Worm (Caenorhabditis elegans) whole organism, L2 larva: Measurements from ENCODE around the gene nhr-44.

Experiments
- C34F6.9 ChIP-seq: fragments of 150-350 bp; optimal IDR thresholded peaks from 2 replicates; lab custom pipeline; 2014; ENCODE audit warnings: missing biosample characterization, missing genetic modification characterization
- ZK546.5 ChIP-seq: sonication (generic microtip); optimal IDR thresholded peaks from 2 replicates; lab custom pipeline; 2017; ENCODE audit warnings: missing biosample characterization, missing genetic modification characterization
- aly-2 ChIP-seq: fragments of 150-350 bp; optimal IDR thresholded peaks from 2 replicates; lab custom pipeline; 2014; ENCODE audit warnings: missing biosample characterization, missing genetic modification characterization
- ama-1 ChIP-seq: fragments of 150-350 bp; optimal IDR thresholded peaks from 2 replicates; lab custom pipeline; 2018; ENCODE audit warnings: inconsistent platforms
- blmp-1 ChIP-seq: sonication (generic microtip); optimal IDR thresholded peaks from 2 replicates; lab custom pipeline; 2017; ENCODE audit warnings: missing genetic modification characterization, mild to moderate bottlenecking, missing compliant biosample characterization, antibody characterized with exemption, moderate library complexity; ENCODE audit not compliant: insufficient read depth
- ceh-16 ChIP-seq: fragments of 150-350 bp; optimal IDR thresholded peaks from 2 replicates; lab custom pipeline; 2014; ENCODE audit warnings: missing biosample characterization, missing genetic modification characterization
- ceh-82 ChIP-seq: fragments of 150-350 bp; optimal IDR thresholded peaks from 2 replicates; lab custom pipeline; 2014; ENCODE audit warnings: missing biosample characterization, missing genetic modification characterization
- crh-2 ChIP-seq: sonication (generic microtip); optimal IDR thresholded peaks from 2 replicates; lab custom pipeline; 2017; ENCODE audit warnings: missing biosample characterization, missing genetic modification characterization
- elt-1 ChIP-seq: fragments of 150-350 bp; optimal IDR thresholded peaks from 2 replicates; lab custom pipeline; 2014; ENCODE audit warnings: missing biosample characterization, missing genetic modification characterization
- elt-3 ChIP-seq: sonication (generic microtip); optimal IDR thresholded peaks from 2 replicates; lab custom pipeline; 2017; ENCODE audit warnings: missing biosample characterization, missing genetic modification characterization
- fos-1 ChIP-seq: fragments of 150-350 bp; optimal IDR thresholded peaks from 2 replicates; lab custom pipeline; 2014; ENCODE audit warnings: missing biosample characterization, missing genetic modification characterization
- gmeb-1 ChIP-seq: fragments of 150-350 bp; optimal IDR thresholded peaks from 2 replicates; lab custom pipeline; 2014; ENCODE audit warnings: missing biosample characterization, missing genetic modification characterization
- lin-11 ChIP-seq: fragments of 150-350 bp; sonication (generic microtip); optimal IDR thresholded peaks from 2 replicates; lab custom pipeline; 2014; ENCODE audit warnings: missing biosample characterization, missing genetic modification characterization, inconsistent platforms, mixed read lengths
- lin-13 ChIP-seq: fragments of 150-350 bp; optimal IDR thresholded peaks from 2 replicates; lab custom pipeline; 2014; ENCODE audit warnings: missing biosample characterization, missing genetic modification reagents, missing genetic modification characterization
- lin-39 ChIP-seq: fragments of 150-350 bp; optimal IDR thresholded peaks from 2 replicates; lab custom pipeline; 2014; ENCODE audit warnings: missing biosample characterization, missing genetic modification reagents, missing genetic modification characterization
- lsy-2 ChIP-seq, 2 experiments: fragments of 150-350 bp in 1 of 2; sonication (generic microtip) in 1 of 2; optimal IDR thresholded peaks; 2 replicates each; lab custom pipeline; 2014 to 2017; ENCODE audit warnings: missing biosample characterization in 2 of 2, missing genetic modification characterization in 2 of 2
- mab-5 ChIP-seq: fragments of 150-350 bp; optimal IDR thresholded peaks from 2 replicates; lab custom pipeline; 2014; ENCODE audit warnings: missing biosample characterization, missing genetic modification characterization
- mbf-1 ChIP-seq: sonication (generic microtip); optimal IDR thresholded peaks from 2 replicates; lab custom pipeline; 2017; ENCODE audit warnings: missing biosample characterization, missing genetic modification characterization
- mdl-1 ChIP-seq, 2 experiments: fragments of 150-350 bp in 1 of 2; sonication (generic microtip) in 1 of 2; optimal IDR thresholded peaks; 2 replicates each; lab custom pipeline; 2017; ENCODE audit warnings: missing biosample characterization in 2 of 2, missing genetic modification characterization in 2 of 2
- nhr-11 ChIP-seq: fragments of 150-350 bp; optimal IDR thresholded peaks from 2 replicates; lab custom pipeline; 2014; ENCODE audit warnings: missing biosample characterization, missing genetic modification characterization
- nhr-12 ChIP-seq: fragments of 150-350 bp; optimal IDR thresholded peaks from 2 replicates; lab custom pipeline; 2014; ENCODE audit warnings: missing biosample characterization, missing genetic modification characterization
- nhr-21 ChIP-seq: fragments of 150-350 bp; optimal IDR thresholded peaks from 2 replicates; lab custom pipeline; 2014; ENCODE audit warnings: missing biosample characterization, missing genetic modification characterization
- nhr-23 ChIP-seq: fragments of 150-350 bp; optimal IDR thresholded peaks from 2 replicates; lab custom pipeline; 2014; ENCODE audit warnings: missing biosample characterization, missing genetic modification reagents, missing genetic modification characterization
- nhr-237 ChIP-seq: fragments of 150-350 bp; optimal IDR thresholded peaks from 2 replicates; lab custom pipeline; 2014; ENCODE audit warnings: missing biosample characterization, missing genetic modification characterization
- nhr-25 ChIP-seq: fragments of 150-350 bp; sonication (generic microtip); optimal IDR thresholded peaks from 3 replicates; lab custom pipeline; 2014; ENCODE audit warnings: missing biosample characterization, missing genetic modification characterization
- nhr-6 ChIP-seq: fragments of 150-350 bp; optimal IDR thresholded peaks from 2 replicates; lab custom pipeline; 2014; ENCODE audit warnings: missing biosample characterization, missing genetic modification characterization
- peb-1 ChIP-seq: fragments of 150-350 bp; optimal IDR thresholded peaks from 2 replicates; lab custom pipeline; 2014; ENCODE audit warnings: missing biosample characterization, missing genetic modification characterization
- sem-4 ChIP-seq: fragments of 150-350 bp; optimal IDR thresholded peaks from 2 replicates; lab custom pipeline; 2014; ENCODE audit warnings: missing biosample characterization, missing genetic modification reagents, missing genetic modification characterization
- skn-1 ChIP-seq: sonication (generic microtip); optimal IDR thresholded peaks from 2 replicates; lab custom pipeline; 2017; ENCODE audit warnings: missing biosample characterization, missing genetic modification characterization
- sma-3 ChIP-seq: sonication (generic microtip); optimal IDR thresholded peaks from 2 replicates; lab custom pipeline; 2016; ENCODE audit warnings: missing genetic modification reagents, missing genetic modification characterization, missing compliant biosample characterization
- sma-9 ChIP-seq, 2 experiments: fragments of 150-350 bp in 1 of 2; sonication (generic microtip) in 1 of 2; optimal IDR thresholded peaks; 2 replicates each; lab custom pipeline; 2014 to 2016; ENCODE audit warnings: missing genetic modification characterization in 2 of 2, mild to moderate bottlenecking in 1 of 2, missing biosample characterization in 1 of 2, missing compliant biosample characterization in 1 of 2, missing genetic modification reagents in 1 of 2, moderate library complexity in 1 of 2
- unc-39 ChIP-seq: fragments of 150-350 bp; optimal IDR thresholded peaks from 2 replicates; lab custom pipeline; 2014; ENCODE audit warnings: missing biosample characterization, missing genetic modification characterization
- unc-55 ChIP-seq: fragments of 150-350 bp; sonication (generic microtip); optimal IDR thresholded peaks from 3 replicates; lab custom pipeline; 2014; ENCODE audit warnings: missing biosample characterization, missing genetic modification reagents, missing genetic modification characterization
- unc-62 ChIP-seq: fragments of 150-350 bp; optimal IDR thresholded peaks from 2 replicates; lab custom pipeline; 2014; ENCODE audit warnings: missing biosample characterization, missing genetic modification reagents, missing genetic modification characterization
- ztf-1 ChIP-seq: fragments of 200-800 bp; sonication (Bioruptor generic); conservative IDR thresholded peaks from 2 replicates; pipeline ENCODE4 v1.3.6; 2022; ENCODE audit warnings: missing genetic modification characterization, missing compliant biosample characterization
- ztf-11 ChIP-seq: sonication (generic microtip); optimal IDR thresholded peaks from 2 replicates; lab custom pipeline; 2017; ENCODE audit warnings: missing biosample characterization, missing genetic modification characterization
- ztf-4 ChIP-seq: fragments of 150-350 bp; optimal IDR thresholded peaks from 2 replicates; lab custom pipeline; 2014; ENCODE audit warnings: missing biosample characterization, missing genetic modification characterization

The nhr-44 gene

DNA sequence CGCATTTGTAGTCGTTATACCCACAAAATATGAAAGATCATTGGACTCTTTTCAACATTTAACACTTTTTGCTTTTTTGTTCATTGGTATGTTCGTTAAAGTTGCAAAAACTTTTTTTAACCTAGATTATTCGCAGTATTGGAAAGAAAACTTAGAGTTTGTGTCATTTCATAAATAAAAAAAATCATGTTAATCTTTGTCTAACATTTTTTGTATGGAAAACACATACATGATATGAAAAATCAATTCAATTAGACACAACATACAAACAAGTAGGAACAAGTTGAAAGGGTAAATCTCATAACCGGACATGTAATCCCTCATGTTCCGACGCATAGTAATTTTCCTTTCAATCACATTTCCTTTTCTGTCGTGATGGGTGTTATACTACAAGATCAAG lies 37.3 kb upstream of the nhr-44 start, which contains the start of gene F59E11.2:
TSS of gene F59E11.2 (plus strand) at position 301 of the 400 bp plus-strand sequence.
- no peak for TF ChIP-seq lin-39
- TF ChIP-seq nhr-21 (tag; lab: Kevin White, UChicago) = no peak
- no peak for TF ChIP-seq ama-1
- no peak for TF ChIP-seq nhr-11 (tag; lab: Kevin White, UChicago)
- TF ChIP-seq aly-2 (tag; lab: Kevin White, UChicago) = no peak
- TF ChIP-seq elt-1 (tag; lab: Kevin White, UChicago) = no peak
- TF ChIP-seq unc-62 (GFP tag; lab: Kevin White, UChicago) = no peak
- no peak for TF ChIP-seq ztf-4 (tag; lab: Kevin White, UChicago)
- TF ChIP-seq nhr-23 (tag; lab: Kevin White, UChicago) = no peak
- TF ChIP-seq ztf-1 (GFP tag; lab: Robert Waterston, UW) = no peak
- no peak for TF ChIP-seq nhr-12 (tag; lab: Kevin White, UChicago)
- no peak for TF ChIP-seq lsy-2 (tag; optimal IDR thresholded peaks at IDR 0.05; lab: Kevin White, UChicago)
- TF ChIP-seq mbf-1 = no peak
- no peak for TF ChIP-seq nhr-237 (tag; lab: Kevin White, UChicago)

- peak; percentile 35 for TF ChIP-seq nhr-25
- no peak for TF ChIP-seq ZK546.5 (tag; lab: Kevin White, UChicago)
Observed at ce11 chrV:8994801-8995200, 30.9 kb upstream of the nhr-44 start, which contains the start of gene F59E11.5. F59E11.5 (plus strand) TSS chrV:8995101.

DNA sequence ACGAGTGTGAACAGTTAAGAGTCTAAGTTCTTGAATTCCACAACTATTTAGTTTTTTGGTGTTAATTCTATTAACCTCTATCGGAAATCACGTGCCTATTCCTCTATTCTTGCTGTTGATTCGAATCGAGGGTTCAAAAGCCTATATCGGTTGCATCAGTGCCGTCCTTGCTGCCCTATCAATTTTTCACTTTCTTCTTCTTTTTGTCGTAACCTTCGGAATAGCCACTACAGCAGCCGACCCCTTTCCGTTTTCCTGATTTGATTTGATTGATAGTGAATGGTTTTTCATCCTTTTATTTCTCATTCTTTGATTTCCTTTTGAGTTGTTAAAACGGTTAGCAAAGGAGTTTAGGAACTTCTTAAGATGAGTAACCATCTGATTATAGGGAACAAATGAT lies 30.4 kb upstream of the nhr-44 start:
- TF ChIP-seq blmp-1 (peak; percentile 91), lin-11 (tag; lab: Kevin White, UChicago) (no peak), unc-62 (GFP tag; lab: Kevin White, UChicago) (no peak), peb-1 (tag; lab: Kevin White, UChicago) (no peak), elt-1 (tag; lab: Kevin White, UChicago) (no peak), sma-3 (GFP tag; lab: Kevin White, UChicago) (peak; percentile 33), sma-9 (GFP tag; optimal IDR thresholded peaks at IDR 0.05; lab: Kevin White, UChicago) (peak; percentile 42), sma-9 (tag; optimal IDR thresholded peaks at IDR 0.05; lab: Kevin White, UChicago) (no peak), nhr-23 (tag; lab: Kevin White, UChicago) (no peak), ceh-82 (no peak), elt-3 (tag; lab: Kevin White, UChicago) (no peak), crh-2 (tag; lab: Kevin White, UChicago) (peak; percentile 15), ceh-16 (tag; lab: Kevin White, UChicago) (no peak), nhr-21 (tag; lab: Kevin White, UChicago) (peak; percentile 45), sem-4 (tag; lab: Kevin White, UChicago) (peak; percentile 10), ztf-11 (tag; lab: Kevin White, UChicago) (no peak), ama-1 (no peak), nhr-25 (peak; percentile 33)

DNA sequence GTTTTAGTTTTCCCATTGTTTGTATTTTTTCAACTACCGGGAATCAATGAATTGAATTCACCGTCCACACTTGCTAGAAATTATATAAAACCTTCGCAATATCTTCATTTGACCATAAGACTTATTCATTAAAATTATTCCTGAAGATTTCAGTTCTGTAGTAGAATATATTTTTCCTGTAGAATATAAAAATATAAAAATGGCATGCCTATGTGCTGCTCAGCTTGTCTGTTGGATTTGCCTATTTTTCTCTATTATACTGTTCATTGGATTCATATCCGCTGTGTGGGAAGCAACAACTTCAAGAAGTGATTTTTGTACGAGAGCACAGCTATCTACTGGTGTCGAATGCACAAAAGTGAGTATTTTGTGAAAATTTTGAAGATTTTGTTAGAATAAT lies 27.8 kb upstream of the nhr-44 start, which contains the start of gene F59E11.6:
TSS of gene F59E11.6 (plus strand) at position 111 of the 400 bp plus-strand sequence.
- no peak for TF ChIP-seq lin-11 (tag; lab: Kevin White, UChicago)
- no peak for TF ChIP-seq nhr-6 (tag; lab: Kevin White, UChicago)
- TF ChIP-seq gmeb-1 (tag; lab: Kevin White, UChicago) = no peak
- no peak for TF ChIP-seq mab-5
- no peak for TF ChIP-seq sma-3 (GFP tag; lab: Kevin White, UChicago)
- TF ChIP-seq unc-39 (tag; lab: Kevin White, UChicago) = no peak
- TF ChIP-seq ceh-16 (tag; lab: Kevin White, UChicago) = no peak

DNA sequence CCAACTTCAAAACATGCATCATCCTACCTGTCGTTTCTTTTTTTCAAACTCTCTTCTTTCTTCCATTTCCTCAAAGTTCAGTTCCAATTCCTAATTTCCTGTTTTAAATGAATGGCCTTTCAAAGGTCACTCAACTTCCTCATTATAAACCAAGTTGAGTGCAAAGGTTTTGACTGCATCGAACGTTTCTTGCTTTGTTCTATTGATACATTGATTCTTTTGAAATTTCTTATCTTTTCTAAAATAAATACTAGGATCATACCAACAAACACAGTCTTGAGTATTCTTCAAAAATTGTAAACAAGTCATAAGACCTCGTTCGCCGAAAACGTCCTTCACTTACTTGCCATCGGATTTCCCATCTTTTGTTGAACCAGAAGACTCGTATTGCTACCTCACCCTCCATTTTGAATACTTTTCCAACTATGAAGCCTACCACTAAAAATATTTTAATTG lies 26.3 kb upstream of the nhr-44 start, which contains the start of gene F59E11.7:
TSS of gene F59E11.7 (plus strand) at position 51 of the 456 bp plus-strand sequence.
- TF ChIP-seq sma-3 (GFP tag; lab: Kevin White, UChicago) = peak; percentile 11
- TF ChIP-seq nhr-25 = peak; percentile 77
- no peak for TF ChIP-seq nhr-237 (tag; lab: Kevin White, UChicago)
- no peak for TF ChIP-seq ztf-1 (GFP tag; lab: Robert Waterston, UW)

- no peak for TF ChIP-seq lin-11 (tag; lab: Kevin White, UChicago)
- no peak for TF ChIP-seq nhr-237 (tag; lab: Kevin White, UChicago)
- TF ChIP-seq sem-4 (tag; lab: Kevin White, UChicago) = no peak
- TF ChIP-seq C34F6.9 (tag; lab: Kevin White, UChicago) = no peak
- no peak for TF ChIP-seq skn-1
- no peak for TF ChIP-seq gmeb-1 (tag; lab: Kevin White, UChicago)
- no peak for TF ChIP-seq unc-39 (tag; lab: Kevin White, UChicago)
- TF ChIP-seq blmp-1 = no peak
- TF ChIP-seq ceh-16 (tag; lab: Kevin White, UChicago) = no peak
- no peak for TF ChIP-seq unc-55 (GFP tag; lab: Kevin White, UChicago)
- no peak for TF ChIP-seq lin-13 (GFP tag; lab: Kevin White, UChicago)
- no peak for TF ChIP-seq nhr-23 (tag; lab: Kevin White, UChicago)
- no peak for TF ChIP-seq nhr-12 (tag; lab: Kevin White, UChicago)
- no peak for TF ChIP-seq ama-1
- no peak for TF ChIP-seq fos-1 (tag; lab: Kevin White, UChicago)
- no peak for TF ChIP-seq elt-3 (tag; lab: Kevin White, UChicago)
- TF ChIP-seq mdl-1 (tag; optimal IDR thresholded peaks at IDR 0.05; lab: Kevin White, UChicago) = no peak
- no peak for TF ChIP-seq lin-39
Observed at ce11 chrV:8988104-8988503, 24.2 kb upstream of the nhr-44 start, which contains the start of gene str-87. str-87 (minus strand) TSS chrV:8988204.
